Fruit fly (Drosophila melanogaster) whole organism, embryonic: Measurements from ENCODE around the gene Coa8.
A peak's percentile ranks its signal among the peaks of the same experiment; 100 is the strongest.

ENCODE experiments used
- ATbp ChIP-seq: fragments of 200-800 bp; sonication (Bioruptor generic); optimal IDR thresholded peaks from 2 replicates; lab custom pipeline; 2017; ENCODE audit warnings: missing biosample characterization, mild to moderate bottlenecking, missing genetic modification characterization, missing genetic modification reagents
- Atf-2 ChIP-seq: fragments of 200-800 bp; sonication (Bioruptor generic); optimal IDR thresholded peaks from 2 replicates; lab custom pipeline; 2016; ENCODE audit warnings: missing biosample characterization, missing genetic modification characterization
- Bgb ChIP-seq: fragments of 200-800 bp; sonication (Bioruptor generic); IDR thresholded peaks from 2 replicates; pipeline ENCODE4 v1.3.6; 2022; ENCODE audit warnings: missing biosample characterization, missing genetic modification characterization; ENCODE audit not compliant: partially characterized antibody
- Bteb2 ChIP-seq: fragments of 200-800 bp; sonication (Bioruptor generic); optimal IDR thresholded peaks from 2 replicates; lab custom pipeline; 2016; ENCODE audit warnings: missing biosample characterization, missing genetic modification characterization
- CG10267 ChIP-seq: fragments of 200-800 bp; sonication (Bioruptor generic); optimal IDR thresholded peaks from 2 replicates; lab custom pipeline; 2018; ENCODE audit warnings: missing biosample characterization, mild to moderate bottlenecking, missing genetic modification characterization, moderate library complexity
- CG10565 ChIP-seq: fragments of 200-800 bp; sonication (Bioruptor generic); optimal IDR thresholded peaks from 3 replicates; lab custom pipeline; 2016; ENCODE audit warnings: missing biosample characterization, mild to moderate bottlenecking, missing genetic modification characterization
- CG11560 ChIP-seq: fragments of 200-800 bp; sonication (Bioruptor generic); IDR thresholded peaks from 3 replicates; pipeline ENCODE4 v1.3.6; 2022; ENCODE audit warnings: missing biosample characterization, missing genetic modification characterization
- CG11696 ChIP-seq: fragments of 200-800 bp; sonication (Bioruptor generic); IDR thresholded peaks from 2 replicates; pipeline ENCODE4 v1.3.6; 2022; ENCODE audit warnings: missing biosample characterization, missing genetic modification characterization
- CG14965 ChIP-seq: fragments of 200-800 bp; sonication (Bioruptor generic); optimal IDR thresholded peaks from 2 replicates; lab custom pipeline; 2016; ENCODE audit warnings: missing biosample characterization, missing genetic modification characterization, borderline replicate concordance
- CG15601 ChIP-seq: fragments of 200-800 bp; sonication (Bioruptor generic); optimal IDR thresholded peaks from 3 replicates; lab custom pipeline; 2019; ENCODE audit warnings: missing biosample characterization, mild to moderate bottlenecking, missing genetic modification characterization, moderate library complexity
- CG17328 ChIP-seq: fragments of 200-800 bp; sonication (Bioruptor generic); IDR thresholded peaks from 2 replicates; pipeline ENCODE4 v1.3.6; 2022; ENCODE audit warnings: missing biosample characterization, missing genetic modification characterization
- CG17361 ChIP-seq: fragments of 200-800 bp; sonication (Bioruptor generic); IDR thresholded peaks from 3 replicates; pipeline ENCODE4 v1.3.6; 2022; ENCODE audit warnings: missing biosample characterization, missing genetic modification characterization
- CG17385 ChIP-seq: fragments of 200-800 bp; sonication (Bioruptor generic); optimal IDR thresholded peaks from 3 replicates; lab custom pipeline; 2018; ENCODE audit warnings: missing biosample characterization, mild to moderate bottlenecking, missing genetic modification characterization
- CG17802 ChIP-seq: fragments of 200-800 bp; sonication (Bioruptor generic); optimal IDR thresholded peaks from 2 replicates; lab custom pipeline; 2018; ENCODE audit warnings: missing biosample characterization, mild to moderate bottlenecking, missing genetic modification characterization, moderate library complexity
- CG2129 ChIP-seq: fragments of 200-800 bp; sonication (Bioruptor generic); IDR thresholded peaks from 2 replicates; pipeline ENCODE4 v1.3.6; 2022; ENCODE audit warnings: missing biosample characterization, missing genetic modification characterization; ENCODE audit not compliant: partially characterized antibody
- CG2712 ChIP-seq: fragments of 200-800 bp; optimal IDR thresholded peaks from 3 replicates; lab custom pipeline; 2019; ENCODE audit warnings: missing biosample characterization, mild to moderate bottlenecking, missing genetic modification characterization, moderate library complexity
- CG30020 ChIP-seq: fragments of 200-800 bp; optimal IDR thresholded peaks from 2 replicates; lab custom pipeline; 2019; ENCODE audit warnings: missing biosample characterization, mild to moderate bottlenecking, missing genetic modification characterization, moderate library complexity
- CG32767 ChIP-seq: fragments of 200-800 bp; sonication (Bioruptor generic); IDR thresholded peaks from 2 replicates; pipeline ENCODE4 v1.3.6; 2022; ENCODE audit warnings: missing biosample characterization, missing genetic modification characterization
- CG34376 ChIP-seq: fragments of 200-800 bp; sonication (Bioruptor generic); optimal IDR thresholded peaks from 2 replicates; lab custom pipeline; 2018; ENCODE audit warnings: missing biosample characterization, mild to moderate bottlenecking, missing genetic modification characterization
- CG4404 ChIP-seq: fragments of 200-800 bp; sonication (Bioruptor generic); IDR thresholded peaks from 2 replicates; pipeline ENCODE4 v1.3.6; 2022; ENCODE audit warnings: missing biosample characterization, missing genetic modification characterization
- CG5953 ChIP-seq: fragments of 200-800 bp; sonication (Bioruptor generic); IDR thresholded peaks from 2 replicates; pipeline ENCODE4 v1.3.6; 2022; ENCODE audit warnings: missing biosample characterization, missing genetic modification characterization
- CG6254 ChIP-seq: fragments of 200-800 bp; sonication (Bioruptor generic); optimal IDR thresholded peaks from 3 replicates; lab custom pipeline; 2017; ENCODE audit warnings: mild to moderate bottlenecking, missing biosample characterization, missing genetic modification reagents, missing genetic modification characterization
- CG8089 ChIP-seq: fragments of 200-800 bp; sonication (Bioruptor generic); optimal IDR thresholded peaks from 3 replicates; lab custom pipeline; 2016; ENCODE audit warnings: missing biosample characterization, missing genetic modification characterization
- CG8290 ChIP-seq, 3 experiments: fragments of 200-800 bp; sonication (Bioruptor generic); optimal IDR thresholded peaks; 2 replicates each; lab custom pipeline; 2016 to 2019; ENCODE audit warnings: missing biosample characterization in 3 of 3, missing genetic modification characterization in 3 of 3, mild to moderate bottlenecking in 2 of 3, moderate library complexity in 1 of 3
- CG8924 ChIP-seq: fragments of 200-800 bp; optimal IDR thresholded peaks from 3 replicates; lab custom pipeline; 2019; ENCODE audit warnings: missing biosample characterization, mild to moderate bottlenecking, missing genetic modification characterization, moderate library complexity
- CG9797 ChIP-seq: fragments of 200-800 bp; sonication (Bioruptor generic); optimal IDR thresholded peaks from 3 replicates; lab custom pipeline; 2018; ENCODE audit warnings: missing biosample characterization, mild to moderate bottlenecking, missing genetic modification characterization
- Dp ChIP-seq: fragments of 200-800 bp; sonication (Bioruptor generic); optimal IDR thresholded peaks from 2 replicates; lab custom pipeline; 2018; ENCODE audit warnings: missing biosample characterization, mild to moderate bottlenecking, missing genetic modification characterization, moderate library complexity
- Drgx ChIP-seq: fragments of 200-800 bp; sonication (Bioruptor generic); IDR thresholded peaks from 2 replicates; pipeline ENCODE4 v1.3.6; 2022; ENCODE audit warnings: missing biosample characterization, missing genetic modification characterization
- Ets97D ChIP-seq: fragments of 200-800 bp; sonication (Bioruptor generic); optimal IDR thresholded peaks from 3 replicates; lab custom pipeline; 2016; ENCODE audit warnings: missing biosample characterization, missing genetic modification characterization
- Mes4 ChIP-seq: fragments of 200-800 bp; sonication (Bioruptor generic); optimal IDR thresholded peaks from 2 replicates; lab custom pipeline; 2016; ENCODE audit warnings: missing biosample characterization, missing genetic modification characterization
- Oli ChIP-seq: fragments of 200-800 bp; sonication (Bioruptor generic); optimal IDR thresholded peaks from 2 replicates; lab custom pipeline; 2018; ENCODE audit warnings: missing biosample characterization, mild to moderate bottlenecking, missing genetic modification characterization, moderate library complexity
- Optix ChIP-seq: fragments of 200-800 bp; sonication (Bioruptor generic); IDR thresholded peaks from 3 replicates; pipeline ENCODE4 v1.3.6; 2022; ENCODE audit warnings: missing biosample characterization, missing genetic modification characterization
- PHDP ChIP-seq: fragments of 200-800 bp; sonication (Bioruptor generic); optimal IDR thresholded peaks from 3 replicates; lab custom pipeline; 2018; ENCODE audit warnings: missing biosample characterization, mild to moderate bottlenecking, missing genetic modification characterization, moderate library complexity
- bab2 ChIP-seq: fragments of 200-800 bp; sonication (Bioruptor generic); optimal IDR thresholded peaks from 2 replicates; lab custom pipeline; 2016; ENCODE audit warnings: missing biosample characterization, missing genetic modification characterization
- chm ChIP-seq: fragments of 200-800 bp; sonication (Bioruptor generic); IDR thresholded peaks from 2 replicates; pipeline ENCODE4 v1.3.6; 2022; ENCODE audit warnings: missing biosample characterization, missing genetic modification characterization
- cwo ChIP-seq: fragments of 200-800 bp; sonication (Bioruptor generic); optimal IDR thresholded peaks from 3 replicates; lab custom pipeline; 2017; ENCODE audit warnings: missing biosample characterization, missing genetic modification characterization, mild to moderate bottlenecking, moderate library complexity, missing genetic modification reagents
- dpn ChIP-seq, 2 experiments: fragments of 200-800 bp; sonication (Bioruptor generic); optimal IDR thresholded peaks; 3 replicates each; lab custom pipeline; 2016; ENCODE audit warnings: missing biosample characterization in 2 of 2, missing genetic modification characterization in 2 of 2
- fd64A ChIP-seq: fragments of 200-800 bp; sonication (Bioruptor generic); optimal IDR thresholded peaks from 3 replicates; lab custom pipeline; 2018; ENCODE audit warnings: missing biosample characterization, mild to moderate bottlenecking, missing genetic modification characterization
- gce ChIP-seq: fragments of 200-800 bp; sonication (Bioruptor generic); IDR thresholded peaks from 3 replicates; pipeline ENCODE4 v1.3.6; 2022; ENCODE audit warnings: missing biosample characterization, missing genetic modification characterization
- her ChIP-seq: fragments of 200-800 bp; sonication (Bioruptor generic); optimal IDR thresholded peaks from 2 replicates; lab custom pipeline; 2016; ENCODE audit warnings: missing biosample characterization, missing genetic modification characterization
- hkb ChIP-seq, 2 experiments: fragments of 200-800 bp in 1 of 2; fragments of >200 bp in 1 of 2; sonication (Bioruptor generic) in 1 of 2; IDR thresholded peaks in 1 of 2; optimal IDR thresholded peaks in 1 of 2; 2 replicates each; pipeline versions ENCODE4 v1.3.6 to Lab custom; 2017 to 2022; ENCODE audit warnings: missing biosample characterization in 1 of 2, missing genetic modification characterization in 1 of 2
- kay ChIP-seq: fragments of 200-800 bp; sonication (Bioruptor generic); optimal IDR thresholded peaks from 2 replicates; lab custom pipeline; 2016; ENCODE audit warnings: missing biosample characterization, missing genetic modification characterization
- sd ChIP-seq: fragments of 200-800 bp; sonication (Bioruptor generic); optimal IDR thresholded peaks from 3 replicates; lab custom pipeline; 2018; ENCODE audit warnings: missing biosample characterization, mild to moderate bottlenecking, missing genetic modification characterization, moderate library complexity
- sim ChIP-seq: fragments of 200-800 bp; sonication (Bioruptor generic); IDR thresholded peaks from 2 replicates; pipeline ENCODE4 v1.3.6; 2022; ENCODE audit warnings: missing biosample characterization, missing genetic modification characterization
- sr ChIP-seq: fragments of 200-800 bp; sonication (Bioruptor generic); IDR thresholded peaks from 3 replicates; pipeline ENCODE4 v1.3.6; 2022; ENCODE audit warnings: missing biosample characterization, missing genetic modification characterization
- ssp ChIP-seq: fragments of 200-800 bp; sonication (Bioruptor generic); IDR thresholded peaks from 2 replicates; pipeline ENCODE4 v1.3.6; 2022; ENCODE audit warnings: missing biosample characterization, missing genetic modification characterization
- ttk ChIP-seq: fragments of 200-800 bp; sonication (Bioruptor generic); IDR thresholded peaks from 2 replicates; pipeline ENCODE4 v2.1.2; 2022; ENCODE audit warnings: missing biosample characterization, missing genetic modification characterization
- twi ChIP-seq: fragments of 200-800 bp; optimal IDR thresholded peaks from 2 replicates; lab custom pipeline; 2019; ENCODE audit warnings: missing biosample characterization, mild to moderate bottlenecking, missing genetic modification characterization, moderate library complexity
- tx ChIP-seq: fragments of 200-800 bp; sonication (Bioruptor generic); optimal IDR thresholded peaks from 2 replicates; lab custom pipeline; 2016; ENCODE audit warnings: missing biosample characterization, missing genetic modification characterization
- vnd ChIP-seq: fragments of 200-800 bp; sonication (Bioruptor generic); IDR thresholded peaks from 3 replicates; pipeline ENCODE4 v1.3.6; 2022; ENCODE audit warnings: missing biosample characterization, missing genetic modification characterization; ENCODE audit not compliant: partially characterized antibody

The Coa8 gene

dm6 chrX:1889926-1890325 is 9.8 kb downstream of the Coa8 start, which contains the start of the genes trr and mRpL16 (continued):
- TF ChIP-seq chm = no peak
- no peak for TF ChIP-seq fd64A (GFP tag; lab: Kevin White, UChicago)
- peak; percentile 44; the same call in 1 of the 2 replicates for TF ChIP-seq CG2129 (GFP tag; lab: Robert Waterston, UW)
- no peak for TF ChIP-seq sim (GFP tag; lab: Robert Waterston, UW)
- 0 out of 3 replicates have a peak, but pooled peaks have one; percentile 40 for TF ChIP-seq Optix (GFP tag; lab: Robert Waterston, UW)
- peak; percentile 38 for TF ChIP-seq bab2
- TF ChIP-seq ssp (GFP tag; lab: Robert Waterston, UW) = peak; percentile 88
- no peak for TF ChIP-seq Oli (tag; lab: Kevin White, UChicago)
- TF ChIP-seq Atf-2 (GFP tag; lab: Kevin White, UChicago) = no peak
- TF ChIP-seq ATbp (GFP tag; lab: Kevin White, UChicago) = no peak
- peak; percentile 21; the same call in 1 of the 3 replicates for TF ChIP-seq gce (GFP tag; lab: Robert Waterston, UW)
- no peak for TF ChIP-seq her (GFP tag; lab: Kevin White, UChicago)
- TF ChIP-seq CG8089 (GFP tag; lab: Kevin White, UChicago) = no peak
- TF ChIP-seq CG30020 (tag; lab: Kevin White, UChicago) = peak; percentile 93
- TF ChIP-seq Bgb = peak; percentile 66
- TF ChIP-seq Dp (GFP tag; lab: Kevin White, UChicago) = peak; percentile 40
- TF ChIP-seq Bteb2 (GFP tag; lab: Kevin White, UChicago) = no peak
- TF ChIP-seq Mes4 (GFP tag; lab: Kevin White, UChicago) = no peak
- peak; percentile 39 for TF ChIP-seq twi
- TF ChIP-seq CG17802 (tag; lab: Kevin White, UChicago) = peak; percentile 100
- no peak for TF ChIP-seq PHDP (tag; lab: Kevin White, UChicago)
- peak; percentile 31; the same call in 1 of the 2 replicates for TF ChIP-seq CG4404
- TF ChIP-seq sd = no peak
- no peak for TF ChIP-seq CG17328 (GFP tag; lab: Robert Waterston, UW)
- no peak for TF ChIP-seq CG5953 (GFP tag; lab: Robert Waterston, UW)
- TF ChIP-seq hkb (optimal IDR thresholded peaks at IDR 0.05; lab: Kevin White, UChicago) = no peak
- TF ChIP-seq hkb (GFP tag; IDR thresholded peaks at IDR 0.05; lab: Robert Waterston, UW) = no peak
- peak; percentile 55; the same call in 1 of the 3 replicates for TF ChIP-seq CG11560
- no peak for TF ChIP-seq CG17385
- TF ChIP-seq CG17361 (GFP tag; lab: Robert Waterston, UW) = no peak; the same call in 2 of the 3 replicates
- TF ChIP-seq CG8924 (tag; lab: Kevin White, UChicago) = peak; percentile 67
- no peak for TF ChIP-seq CG32767 (GFP tag; lab: Robert Waterston, UW)
- no peak for TF ChIP-seq CG10565
- TF ChIP-seq Drgx (GFP tag; lab: Robert Waterston, UW) = no peak
- no peak for TF ChIP-seq CG15601
- TF ChIP-seq CG10267 = peak; percentile 60
- TF ChIP-seq kay (GFP tag; lab: Kevin White, UChicago) = no peak
- TF ChIP-seq CG14965 (GFP tag; lab: Kevin White, UChicago) = no peak
- TF ChIP-seq CG6254 (GFP tag; lab: Kevin White, UChicago) = no peak
- no peak for TF ChIP-seq cwo (GFP tag; lab: Kevin White, UChicago)
- no peak for TF ChIP-seq CG8290 (GFP tag; optimal IDR thresholded peaks at IDR 0.05; lab: Kevin White, UChicago)
- TF ChIP-seq CG8290 (tag; optimal IDR thresholded peaks at IDR 0.05; lab: Kevin White, UChicago) = no peak
- no peak for TF ChIP-seq CG11696 (GFP tag; lab: Robert Waterston, UW)
- TF ChIP-seq CG2712 (tag; lab: Kevin White, UChicago) = peak; percentile 65
- TF ChIP-seq dpn (GFP tag; optimal IDR thresholded peaks at IDR 0.05; lab: Kevin White, UChicago) = peak; percentile 33 to 39
- TF ChIP-seq Ets97D (GFP tag; lab: Kevin White, UChicago) = peak; percentile 66
- TF ChIP-seq sr (GFP tag; lab: Robert Waterston, UW) = no peak
- peak; percentile 31 for TF ChIP-seq tx (GFP tag; lab: Kevin White, UChicago)
- TF ChIP-seq vnd (GFP tag; lab: Robert Waterston, UW) = peak; percentile 71
- TF ChIP-seq ttk (GFP tag; lab: Robert Waterston, UW) = no peak
- TF ChIP-seq CG9797 = peak; percentile 84
- TF ChIP-seq CG34376 (GFP tag; lab: Kevin White, UChicago) = no peak
